Worm (Caenorhabditis elegans): ENCODE results near the gene F21D5.3.

- TF ChIP-seq fos-1 (tag; optimal IDR thresholded peaks at IDR 0.05) = no peak
- TF ChIP-seq ceh-9 (tag; optimal IDR thresholded peaks at IDR 0.05) = no peak
Observed at ce11 chrIV:8758620-8759019, 28.0 kb downstream of the F21D5.3 start.

Data from whole organism, L3 larva.